Worm (Caenorhabditis elegans): ENCODE data around the gene suca-1.

DNA sequence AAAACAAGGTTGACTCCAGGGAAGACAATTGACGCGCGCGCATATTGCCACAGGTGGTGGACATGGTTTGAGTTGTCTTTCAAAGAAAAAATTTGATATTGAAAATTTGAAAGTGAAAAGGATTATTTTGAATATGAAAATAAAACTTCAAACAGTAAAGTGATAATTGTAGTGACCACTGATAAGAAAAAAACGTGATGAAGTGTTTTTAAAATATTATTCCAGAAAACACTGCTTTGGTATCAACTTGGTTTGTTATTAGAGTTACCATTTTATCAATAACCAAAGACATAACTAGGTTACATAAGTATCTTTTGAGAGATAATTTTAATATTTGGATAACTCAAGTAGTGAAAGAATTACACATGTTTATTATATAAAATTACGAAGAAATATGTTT lies 16.3 kb upstream of the suca-1 start:
- TF ChIP-seq aly-1 (tag; optimal IDR thresholded peaks at IDR 0.05) (no peak), tbx-37 (GFP tag; conservative IDR thresholded peaks at IDR 0.05) (no peak), ama-1 (optimal IDR thresholded peaks at IDR 0.05) (no peak), tra-4 (tag; optimal IDR thresholded peaks at IDR 0.05) (no peak), pes-1 (GFP tag; IDR thresholded peaks at IDR 0.05) (no peak), ceh-36 (tag; optimal IDR thresholded peaks at IDR 0.05) (no peak), ceh-13 (GFP tag; optimal IDR thresholded peaks at IDR 0.05) (no peak), ets-7 (tag; optimal IDR thresholded peaks at IDR 0.05) (no peak)
